Fruit fly (Drosophila melanogaster): Measurements from ENCODE around the gene Or2a.
A peak's percentile ranks its signal among the peaks of the same experiment; 100 is the strongest.

Gene Or2a

DNA sequence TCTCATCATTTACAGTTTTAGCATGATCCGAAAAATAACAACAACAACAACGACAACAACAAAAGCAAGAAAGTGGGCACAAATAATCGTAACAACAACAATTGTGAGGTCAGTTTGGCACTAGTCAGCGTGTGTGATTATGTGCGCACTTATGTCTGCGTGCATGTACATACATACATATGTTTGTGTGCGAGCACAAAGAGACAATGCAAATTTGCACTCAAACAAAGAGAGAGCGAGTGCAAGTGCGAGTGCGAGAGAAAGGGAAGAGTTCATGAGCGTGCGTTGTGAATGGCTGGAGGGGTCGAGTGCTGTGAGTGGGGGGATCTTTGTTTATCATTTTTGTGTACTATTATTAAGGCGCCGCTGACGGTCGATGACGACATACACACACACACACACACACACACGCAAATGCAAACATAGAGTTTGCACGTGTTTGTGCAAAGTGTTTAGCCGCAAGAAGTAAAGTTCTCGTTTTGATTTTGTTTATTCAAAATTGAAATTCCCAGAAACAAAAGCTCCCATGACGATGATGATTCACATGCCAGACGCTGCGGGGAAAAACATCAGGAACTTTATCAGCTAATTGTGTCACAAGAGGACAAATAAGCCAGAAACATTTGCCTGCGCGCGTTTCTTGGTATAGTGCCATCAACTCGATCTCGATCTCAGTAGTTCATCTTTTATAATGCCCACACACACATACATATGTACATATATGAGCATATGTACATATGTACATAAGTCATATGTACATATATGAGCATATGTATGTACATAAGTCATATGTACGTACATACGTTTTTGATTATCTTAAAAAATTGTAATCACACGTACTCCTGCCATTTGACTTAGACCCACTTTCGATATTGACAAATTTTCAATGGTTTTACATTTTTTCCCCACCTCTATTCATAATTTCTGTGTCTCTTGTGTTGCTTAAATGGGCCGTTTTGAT, 48.7 kb downstream of the Or2a start (continued):
- TF ChIP-seq Vsx1 (GFP tag; optimal IDR thresholded peaks at IDR 0.05) (no peak), esg (GFP tag; conservative IDR thresholded peaks at IDR 0.05) (no peak), CG10147 (GFP tag; optimal IDR thresholded peaks at IDR 0.05) (no peak), HLH4C (GFP tag; IDR thresholded peaks at IDR 0.05; ENCODE audit: partially characterized antibody) (no peak), CG34422 (GFP tag; IDR thresholded peaks at IDR 0.05) (no peak), Optix (GFP tag; IDR thresholded peaks at IDR 0.05) (no peak), CG9932 (GFP tag; IDR thresholded peaks at IDR 0.05) (no peak), sc (optimal IDR thresholded peaks at IDR 0.05) (no peak), sc (GFP tag; optimal IDR thresholded peaks at IDR 0.05) (peak; percentile 15), CG10431 (GFP tag; optimal IDR thresholded peaks at IDR 0.05) (no peak), CG12659 (GFP tag; optimal IDR thresholded peaks at IDR 0.05) (no peak), dm (GFP tag; optimal IDR thresholded peaks at IDR 0.05) (no peak), HLH3B (GFP tag; IDR thresholded peaks at IDR 0.05) (no peak), eyg (GFP tag; optimal IDR thresholded peaks at IDR 0.05) (no peak), CG1647 (GFP tag; optimal IDR thresholded peaks at IDR 0.05) (no peak), Fer2 (tag; optimal IDR thresholded peaks at IDR 0.05) (no peak), CG12104 (GFP tag; optimal IDR thresholded peaks at IDR 0.05) (no peak), CoRest (tag; optimal IDR thresholded peaks at IDR 0.05) (peak; percentile 8), repo (GFP tag; optimal IDR thresholded peaks at IDR 0.05) (no peak), Max (GFP tag; optimal IDR thresholded peaks at IDR 0.05) (no peak), Spps (tag; optimal IDR thresholded peaks at IDR 0.05) (no peak), Chrac-16 (GFP tag; optimal IDR thresholded peaks at IDR 0.05) (no peak), CG6175 (GFP tag; IDR thresholded peaks at IDR 0.05) (no peak), CG14667 (GFP tag; IDR thresholded peaks at IDR 0.05) (no peak), croc (GFP tag; conservative IDR thresholded peaks at IDR 0.05) (no peak), Xbp1 (GFP tag; optimal IDR thresholded peaks at IDR 0.05) (no peak), klu (GFP tag; IDR thresholded peaks at IDR 0.05) (no peak), scrt (GFP tag; optimal IDR thresholded peaks at IDR 0.05) (no peak), fd102C (GFP tag; optimal IDR thresholded peaks at IDR 0.05) (peak; percentile 63), ems (GFP tag; optimal IDR thresholded peaks at IDR 0.05) (no peak), pb (GFP tag; optimal IDR thresholded peaks at IDR 0.05) (no peak), CG17328 (GFP tag; IDR thresholded peaks at IDR 0.05) (0 out of 2 replicates have a peak, but pooled peaks have one; percentile 10), CG15601 (tag; optimal IDR thresholded peaks at IDR 0.05) (peak; percentile 7), gsb-n (tag; optimal IDR thresholded peaks at IDR 0.05) (no peak), Poxn (GFP tag; IDR thresholded peaks at IDR 0.05) (no peak), CG3281 (GFP tag; optimal IDR thresholded peaks at IDR 0.05) (no peak), H2.0 (GFP tag; IDR thresholded peaks at IDR 0.05) (no peak), CG18262 (tag; optimal IDR thresholded peaks at IDR 0.05) (no peak), CG11504 (tag; optimal IDR thresholded peaks at IDR 0.05) (no peak), corto (GFP tag; optimal IDR thresholded peaks at IDR 0.05) (no peak), CG32772 (GFP tag; IDR thresholded peaks at IDR 0.05) (no peak), Dbx (GFP tag; IDR thresholded peaks at IDR 0.05) (no peak), Fer3 (tag; optimal IDR thresholded peaks at IDR 0.05) (no peak), jumu (GFP tag; optimal IDR thresholded peaks at IDR 0.05) (no peak), Hmx (GFP tag; optimal IDR thresholded peaks at IDR 0.05) (no peak), grau (tag; optimal IDR thresholded peaks at IDR 0.05) (no peak), CG7372 (GFP tag; IDR thresholded peaks at IDR 0.05) (no peak), tin (GFP tag; optimal IDR thresholded peaks at IDR 0.05) (no peak), Bgb (GFP tag; IDR thresholded peaks at IDR 0.05; ENCODE audit: partially characterized antibody) (no peak), Six4 (GFP tag; optimal IDR thresholded peaks at IDR 0.05) (no peak)
